Worm (Caenorhabditis elegans) whole organism, late embryonic: Measurements from ENCODE around the gene his-69.
A peak's percentile ranks its signal among the peaks of the same experiment; 100 is the strongest.

ENCODE experiments used
- F13H6.1 ChIP-seq: sonication (generic microtip); optimal IDR thresholded peaks from 2 replicates; lab custom pipeline; 2016; ENCODE audit warnings: missing genetic modification characterization, missing compliant biosample characterization
- Y22D7AL.16 ChIP-seq: sonication (generic microtip); optimal IDR thresholded peaks from 2 replicates; lab custom pipeline; 2016; ENCODE audit warnings: missing genetic modification characterization, missing compliant biosample characterization
- ahr-1 ChIP-seq: sonication (generic microtip); optimal IDR thresholded peaks from 2 replicates; lab custom pipeline; 2016; ENCODE audit warnings: missing genetic modification characterization, missing compliant biosample characterization
- ceh-14 ChIP-seq: sonication (generic microtip); optimal IDR thresholded peaks from 2 replicates; lab custom pipeline; 2016; ENCODE audit warnings: missing genotype, missing genetic modification characterization, missing compliant biosample characterization
- ceh-18 ChIP-seq: sonication (generic microtip); optimal IDR thresholded peaks from 2 replicates; lab custom pipeline; 2016; ENCODE audit warnings: missing genetic modification characterization, missing compliant biosample characterization
- ceh-19 ChIP-seq: fragments of 200-800 bp; sonication (Bioruptor generic); optimal IDR thresholded peaks from 2 replicates; lab custom pipeline; 2018; ENCODE audit warnings: mild to moderate bottlenecking, missing genetic modification characterization, missing compliant biosample characterization
- ceh-2 ChIP-seq: sonication (generic microtip); optimal IDR thresholded peaks from 2 replicates; lab custom pipeline; 2016; ENCODE audit warnings: missing genotype, missing genetic modification characterization, missing compliant biosample characterization
- ceh-24 ChIP-seq: sonication (generic microtip); optimal IDR thresholded peaks from 2 replicates; lab custom pipeline; 2016; ENCODE audit warnings: mild to moderate bottlenecking, missing genetic modification characterization, missing compliant biosample characterization
- ceh-31 ChIP-seq: sonication (generic microtip); optimal IDR thresholded peaks from 2 replicates; lab custom pipeline; 2016; ENCODE audit warnings: missing genetic modification characterization, missing compliant biosample characterization
- ceh-34 ChIP-seq: sonication (generic microtip); optimal IDR thresholded peaks from 2 replicates; lab custom pipeline; 2016; ENCODE audit warnings: mild to moderate bottlenecking, missing genetic modification characterization, missing compliant biosample characterization
- ceh-45 ChIP-seq: fragments of 200-800 bp; sonication (Bioruptor generic); IDR thresholded peaks from 2 replicates; pipeline ENCODE4 v1.3.6; 2022; ENCODE audit warnings: missing genetic modification reagents, missing genetic modification characterization, missing compliant biosample characterization
- ceh-6 ChIP-seq: fragments of 200-800 bp; sonication (Bioruptor generic); optimal IDR thresholded peaks from 2 replicates; lab custom pipeline; 2018; ENCODE audit warnings: mild to moderate bottlenecking, missing genetic modification characterization, missing compliant biosample characterization
- che-1 ChIP-seq: sonication (generic microtip); optimal IDR thresholded peaks from 2 replicates; lab custom pipeline; 2016; ENCODE audit warnings: mild to moderate bottlenecking, missing genetic modification characterization, missing compliant biosample characterization
- dve-1 ChIP-seq: sonication (generic microtip); optimal IDR thresholded peaks from 2 replicates; lab custom pipeline; 2017; ENCODE audit warnings: antibody characterized with exemption, mild to moderate bottlenecking, missing genetic modification characterization, missing compliant biosample characterization
- ets-4 ChIP-seq: sonication (generic microtip); optimal IDR thresholded peaks from 2 replicates; lab custom pipeline; 2016; ENCODE audit warnings: missing genetic modification characterization, missing compliant biosample characterization
- eyg-1 ChIP-seq: sonication (generic microtip); optimal IDR thresholded peaks from 2 replicates; lab custom pipeline; 2016; ENCODE audit warnings: missing genotype, missing genetic modification characterization, missing compliant biosample characterization
- fax-1 ChIP-seq: sonication (generic microtip); optimal IDR thresholded peaks from 2 replicates; lab custom pipeline; 2016; ENCODE audit warnings: missing genotype, missing genetic modification characterization, missing compliant biosample characterization
- gmeb-2 ChIP-seq: sonication (generic microtip); optimal IDR thresholded peaks from 2 replicates; lab custom pipeline; 2016; ENCODE audit warnings: missing genetic modification characterization, inconsistent platforms, missing compliant biosample characterization
- hlh-6 ChIP-seq: sonication (generic microtip); optimal IDR thresholded peaks from 2 replicates; lab custom pipeline; 2016; ENCODE audit warnings: missing genotype, missing genetic modification characterization, missing compliant biosample characterization
- lim-6 ChIP-seq: sonication (generic microtip); optimal IDR thresholded peaks from 2 replicates; lab custom pipeline; 2016; ENCODE audit warnings: missing genetic modification characterization, missing compliant biosample characterization
- madf-2 ChIP-seq: sonication (generic microtip); optimal IDR thresholded peaks from 2 replicates; lab custom pipeline; 2017; ENCODE audit warnings: missing genetic modification characterization, missing compliant biosample characterization
- npax-4 ChIP-seq: sonication (generic microtip); optimal IDR thresholded peaks from 2 replicates; lab custom pipeline; 2016; ENCODE audit warnings: missing genetic modification characterization, missing compliant biosample characterization
- pax-1 ChIP-seq: fragments of 150-350 bp; optimal IDR thresholded peaks from 2 replicates; lab custom pipeline; 2014; ENCODE audit warnings: missing biosample characterization, missing genetic modification characterization
- pqm-1 ChIP-seq: sonication (generic microtip); optimal IDR thresholded peaks from 2 replicates; lab custom pipeline; 2016; ENCODE audit warnings: missing genetic modification characterization, missing compliant biosample characterization
- pros-1 ChIP-seq: fragments of 150-350 bp; optimal IDR thresholded peaks from 2 replicates; lab custom pipeline; 2014; ENCODE audit warnings: missing biosample characterization, missing genetic modification reagents, missing genetic modification characterization
- ref-2 ChIP-seq: sonication (generic microtip); optimal IDR thresholded peaks from 2 replicates; lab custom pipeline; 2016; ENCODE audit warnings: missing genetic modification characterization, missing compliant biosample characterization
- sdc-2 ChIP-seq: sonication (generic microtip); optimal IDR thresholded peaks from 2 replicates; lab custom pipeline; 2016; ENCODE audit warnings: missing genotype, missing genetic modification characterization, missing compliant biosample characterization
- syd-9 ChIP-seq: sonication (generic microtip); optimal IDR thresholded peaks from 2 replicates; lab custom pipeline; 2016; ENCODE audit warnings: mild to moderate bottlenecking, missing genetic modification characterization, moderate library complexity, missing compliant biosample characterization
- ttx-3 ChIP-seq: sonication (generic microtip); optimal IDR thresholded peaks from 2 replicates; lab custom pipeline; 2016; ENCODE audit warnings: missing genetic modification reagents, missing genetic modification characterization, missing compliant biosample characterization
- unc-3 ChIP-seq, 2 experiments: fragments of 200-800 bp in 1 of 2; sonication (Bioruptor generic) in 1 of 2; sonication (generic microtip) in 1 of 2; conservative IDR thresholded peaks in 1 of 2; optimal IDR thresholded peaks in 1 of 2; 2 replicates each; pipeline versions ENCODE4 v1.3.6 to Lab custom; 2016 to 2022; ENCODE audit warnings: missing compliant biosample characterization in 2 of 2, missing genetic modification characterization in 2 of 2, missing genetic modification reagents in 1 of 2
- unc-42 ChIP-seq: sonication (generic microtip); optimal IDR thresholded peaks from 2 replicates; lab custom pipeline; 2016; ENCODE audit warnings: missing genotype, missing genetic modification characterization, missing compliant biosample characterization
- unc-55 ChIP-seq: sonication (generic microtip); optimal IDR thresholded peaks from 2 replicates; lab custom pipeline; 2017; ENCODE audit warnings: missing biosample characterization, missing genetic modification reagents, missing genetic modification characterization
- zip-5 ChIP-seq: sonication (generic microtip); optimal IDR thresholded peaks from 2 replicates; lab custom pipeline; 2016; ENCODE audit warnings: missing genetic modification characterization, missing compliant biosample characterization

The his-69 gene

ce11 chrIII:4036740-4037139 lies 21.8 kb downstream of the his-69 start, which contains the start of gene hum-5:
Gene hum-5 (minus strand): TSS chrIII:4036840.
- TF ChIP-seq che-1 (tag; lab: Kevin White, UChicago) (no peak), ref-2 (tag; lab: Kevin White, UChicago) (no peak), ceh-2 (tag; lab: Kevin White, UChicago) (no peak), gmeb-2 (no peak), unc-55 (no peak), dve-1 (tag; lab: Kevin White, UChicago) (no peak), ceh-19 (GFP tag; lab: Kevin White, UChicago) (no peak), ets-4 (no peak)

DNA sequence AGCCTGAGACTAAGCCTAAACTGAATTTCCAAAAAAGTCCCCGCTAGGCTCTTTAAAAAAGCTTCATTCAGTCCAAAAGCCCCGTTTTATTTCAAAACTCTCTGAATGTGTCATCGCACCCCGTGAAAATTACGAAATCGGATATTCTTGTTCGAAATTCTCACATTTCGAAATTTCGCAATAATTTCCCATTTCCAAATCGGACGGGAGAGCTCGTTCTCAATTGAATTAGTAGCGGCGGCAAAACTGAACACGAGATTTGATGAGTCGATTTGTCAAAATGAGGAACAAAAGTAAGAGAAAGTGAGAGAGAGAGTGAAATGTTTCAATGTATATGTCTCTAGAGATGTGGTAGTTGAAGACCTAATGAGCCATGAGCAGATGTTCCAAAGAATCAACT lies 23.6 kb downstream of the his-69 start:
- TF ChIP-seq pax-1 (no peak), ceh-2 (tag; lab: Kevin White, UChicago) (no peak), unc-42 (tag; lab: Kevin White, UChicago) (peak; percentile 70), Y22D7AL.16 (tag; lab: Kevin White, UChicago) (no peak), unc-55 (peak; percentile 37), lim-6 (no peak), unc-3 (GFP tag; conservative IDR thresholded peaks at IDR 0.05; lab: Robert Waterston, UW) (no peak), unc-3 (tag; optimal IDR thresholded peaks at IDR 0.05; lab: Kevin White, UChicago) (no peak), ets-4 (no peak)
- TF ChIP-seq, all 69 proteins: peak for 2

DNA sequence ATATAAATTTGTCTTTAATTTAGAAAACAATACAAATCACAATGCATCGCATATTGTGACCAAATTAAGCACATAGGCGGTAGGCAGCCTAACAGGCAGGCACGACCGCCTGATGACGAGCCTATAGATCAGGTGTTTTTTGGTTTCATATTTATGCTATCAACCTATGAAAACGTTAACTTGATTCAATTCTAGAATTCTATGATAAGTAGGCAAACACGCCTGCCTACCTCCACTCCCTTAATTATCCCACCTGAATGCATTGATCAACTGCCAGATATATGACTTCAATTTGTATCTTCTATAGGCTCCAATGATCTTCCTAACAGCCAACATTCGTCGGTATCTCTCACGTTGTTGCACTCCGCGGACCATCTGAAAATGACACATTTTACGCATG lies 27.7 kb downstream of the his-69 start:
- TF ChIP-seq syd-9 (tag; lab: Kevin White, UChicago) (no peak), eyg-1 (tag; lab: Kevin White, UChicago) (no peak), sdc-2 (tag; lab: Kevin White, UChicago) (no peak), ceh-14 (tag; lab: Kevin White, UChicago) (no peak), hlh-6 (tag; lab: Kevin White, UChicago) (no peak), ceh-31 (tag; lab: Kevin White, UChicago) (no peak), fax-1 (tag; lab: Kevin White, UChicago) (no peak), ttx-3 (no peak), F13H6.1 (tag; lab: Kevin White, UChicago) (no peak), ceh-6 (GFP tag; lab: Kevin White, UChicago) (no peak), npax-4 (no peak), unc-55 (no peak), unc-3 (GFP tag; conservative IDR thresholded peaks at IDR 0.05; lab: Robert Waterston, UW) (no peak), unc-3 (tag; optimal IDR thresholded peaks at IDR 0.05; lab: Kevin White, UChicago) (no peak), zip-5 (tag; lab: Kevin White, UChicago) (no peak), ceh-24 (no peak), pqm-1 (tag; lab: Kevin White, UChicago) (no peak)

DNA sequence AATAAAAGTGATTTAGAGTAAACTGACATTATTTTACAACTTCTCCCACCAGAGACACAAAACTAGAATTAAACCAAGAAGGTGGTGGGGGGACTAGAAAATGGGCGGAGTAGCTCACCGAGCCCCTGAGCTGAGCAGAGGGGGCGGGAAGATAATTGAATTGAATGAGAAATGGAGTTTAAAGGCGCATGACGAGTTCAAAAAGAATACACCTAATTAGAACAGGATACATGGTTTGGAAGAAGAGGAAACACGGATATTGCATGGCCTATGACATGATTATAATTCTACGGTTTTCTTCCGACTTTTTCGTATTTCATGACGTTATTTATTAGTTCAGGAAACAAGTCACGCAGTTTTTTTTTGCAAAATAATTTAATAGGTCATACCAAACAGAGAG lies 30.5 kb downstream of the his-69 start, which contains the start of gene T02C12.5:
TSS of gene T02C12.5 (minus strand) at position 101 of the 400 bp plus-strand sequence.
- no peak for TF ChIP-seq sdc-2 (tag; lab: Kevin White, UChicago)
- TF ChIP-seq unc-42 (tag; lab: Kevin White, UChicago) = peak; percentile 90

DNA sequence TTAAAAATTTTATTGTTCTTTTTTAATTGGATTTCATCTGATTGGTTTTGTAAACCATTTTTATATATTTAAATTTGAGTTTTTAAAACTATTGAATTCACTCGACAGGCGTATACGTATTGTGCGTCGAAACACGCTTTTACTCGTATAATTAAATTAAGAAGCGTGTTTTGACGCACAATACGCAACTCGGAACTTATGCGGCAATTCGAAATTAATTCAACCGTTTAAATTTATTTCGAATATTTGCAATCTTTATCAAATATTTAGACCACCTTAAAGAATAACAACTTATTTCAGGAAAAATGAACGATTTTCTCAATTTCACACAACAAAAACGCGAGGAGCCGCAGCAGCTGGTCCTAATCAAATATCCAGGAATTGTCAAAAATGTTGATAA lies 36.7 kb downstream of the his-69 start, which contains the start of gene tftc-5:
TSS of gene tftc-5 (plus strand) at position 301 of the 400 bp plus-strand sequence.
- TF ChIP-seq npax-4 (no peak), ceh-2 (tag; lab: Kevin White, UChicago) (no peak), ahr-1 (no peak), ceh-45 (GFP tag; lab: Robert Waterston, UW) (no peak), ceh-18 (tag; lab: Kevin White, UChicago) (no peak), ceh-34 (no peak), madf-2 (tag; lab: Kevin White, UChicago) (no peak), ceh-31 (tag; lab: Kevin White, UChicago) (no peak), pros-1 (tag; lab: Kevin White, UChicago) (no peak), eyg-1 (tag; lab: Kevin White, UChicago) (no peak), syd-9 (tag; lab: Kevin White, UChicago) (no peak), ref-2 (tag; lab: Kevin White, UChicago) (no peak), unc-3 (GFP tag; conservative IDR thresholded peaks at IDR 0.05; lab: Robert Waterston, UW) (no peak), unc-3 (tag; optimal IDR thresholded peaks at IDR 0.05; lab: Kevin White, UChicago) (no peak), ceh-6 (GFP tag; lab: Kevin White, UChicago) (no peak), hlh-6 (tag; lab: Kevin White, UChicago) (no peak)
